Worm (Caenorhabditis elegans) whole organism, L4 larva: ENCODE measurements around the gene M176.9.
"Not testable (repeated sequence)": the region's sequence is repeated elsewhere in the genome, so short reads cannot be mapped to it uniquely, and the experiment has no call there.

Experiments
- F37D6.2 ChIP-seq: sonication (generic microtip); optimal IDR thresholded peaks from 2 replicates; lab custom pipeline; 2016; ENCODE audit warnings: mild to moderate bottlenecking, missing genetic modification characterization, missing compliant biosample characterization
- T20F7.1 ChIP-seq: fragments of 200-800 bp; sonication (Bioruptor generic); optimal IDR thresholded peaks from 2 replicates; lab custom pipeline; 2018; ENCODE audit warnings: mild to moderate bottlenecking, missing genetic modification characterization, missing compliant biosample characterization
- Y75B8A.6 ChIP-seq: fragments of 200-800 bp; sonication (Bioruptor generic); IDR thresholded peaks from 2 replicates; pipeline ENCODE4 v1.3.6; 2022; ENCODE audit warnings: missing genetic modification reagents, missing genetic modification characterization, missing compliant biosample characterization
- ZK337.2 ChIP-seq: fragments of 200-800 bp; sonication (Bioruptor generic); IDR thresholded peaks from 2 replicates; pipeline ENCODE4 v1.3.6; 2022; ENCODE audit warnings: missing genetic modification reagents, missing genetic modification characterization, missing compliant biosample characterization
- aha-1 ChIP-seq: fragments of 150-350 bp; peaks from one replicate; lab custom pipeline; 2014; ENCODE audit warnings: missing biosample characterization, missing genetic modification characterization
- ceh-28 ChIP-seq: fragments of 150-350 bp; optimal IDR thresholded peaks from 2 replicates; lab custom pipeline; 2014; ENCODE audit warnings: missing biosample characterization, missing genetic modification reagents, missing genetic modification characterization
- ceh-62 ChIP-seq: sonication (generic microtip); optimal IDR thresholded peaks from 2 replicates; lab custom pipeline; 2017; ENCODE audit warnings: missing biosample characterization, missing genetic modification characterization
- daf-16 ChIP-seq, 3 experiments: sonication (generic microtip); optimal IDR thresholded peaks; 2 replicates each; lab custom pipeline; 2016 to 2017; ENCODE audit warnings: missing genetic modification characterization in 3 of 3, missing genetic modification reagents in 3 of 3, mild to moderate bottlenecking in 2 of 3, missing compliant biosample characterization in 2 of 3, missing biosample characterization in 1 of 3, moderate library complexity in 1 of 3
- daf-8 ChIP-seq: fragments of 200-800 bp; sonication (Bioruptor generic); IDR thresholded peaks from 2 replicates; pipeline ENCODE4 v1.3.6; 2022; ENCODE audit warnings: missing genetic modification characterization, missing compliant biosample characterization
- dmd-6 ChIP-seq: fragments of 200-800 bp; sonication (Bioruptor generic); IDR thresholded peaks from 2 replicates; pipeline ENCODE4 v1.3.6; 2022; ENCODE audit warnings: missing genetic modification reagents, missing genetic modification characterization, missing compliant biosample characterization
- dmd-9 ChIP-seq: fragments of 200-800 bp; sonication (Bioruptor generic); IDR thresholded peaks from 2 replicates; pipeline ENCODE4 v1.3.6; 2022; ENCODE audit warnings: missing genetic modification reagents, missing genetic modification characterization, missing compliant biosample characterization
- dve-1 ChIP-seq: sonication (generic microtip); optimal IDR thresholded peaks from 2 replicates; lab custom pipeline; 2017; ENCODE audit warnings: antibody characterized with exemption, mild to moderate bottlenecking, missing genetic modification characterization, missing compliant biosample characterization; ENCODE audit not compliant: insufficient read depth
- fkh-10 ChIP-seq: fragments of 150-350 bp; optimal IDR thresholded peaks from 2 replicates; lab custom pipeline; 2014; ENCODE audit warnings: missing biosample characterization, missing genetic modification reagents, missing genetic modification characterization
- gei-8 ChIP-seq: fragments of 200-800 bp; sonication (Bioruptor generic); optimal IDR thresholded peaks from 2 replicates; lab custom pipeline; 2018; ENCODE audit warnings: mild to moderate bottlenecking, missing genetic modification characterization, missing compliant biosample characterization
- hlh-11 ChIP-seq: fragments of 200-800 bp; sonication (Bioruptor generic); optimal IDR thresholded peaks from 2 replicates; lab custom pipeline; 2018; ENCODE audit warnings: mild to moderate bottlenecking, missing genetic modification characterization, missing compliant biosample characterization
- lim-7 ChIP-seq: fragments of 200-800 bp; sonication (Bioruptor generic); IDR thresholded peaks from 2 replicates; pipeline ENCODE4 v1.3.6; 2022; ENCODE audit warnings: missing genetic modification characterization, missing compliant biosample characterization
- lin-39 ChIP-seq: fragments of 150-350 bp; optimal IDR thresholded peaks from 2 replicates; lab custom pipeline; 2014; ENCODE audit warnings: missing biosample characterization, missing genetic modification reagents, missing genetic modification characterization
- mes-2 ChIP-seq: sonication (generic microtip); optimal IDR thresholded peaks from 2 replicates; lab custom pipeline; 2016; ENCODE audit warnings: missing genotype, mild to moderate bottlenecking, missing genetic modification characterization, missing compliant biosample characterization; ENCODE audit not compliant: poor library complexity, severe bottlenecking
- nhr-102 ChIP-seq: sonication (generic microtip); optimal IDR thresholded peaks from 2 replicates; lab custom pipeline; 2016; ENCODE audit warnings: mild to moderate bottlenecking, missing genetic modification characterization, moderate library complexity, missing compliant biosample characterization
- nhr-111 ChIP-seq: fragments of 200-800 bp; sonication (Bioruptor generic); optimal IDR thresholded peaks from 2 replicates; lab custom pipeline; 2018; ENCODE audit warnings: mild to moderate bottlenecking, missing genetic modification characterization, missing compliant biosample characterization
- nhr-28 ChIP-seq: fragments of 150-350 bp; optimal IDR thresholded peaks from 2 replicates; lab custom pipeline; 2014; ENCODE audit warnings: missing biosample characterization, missing genetic modification characterization
- nhr-42 ChIP-seq: fragments of 200-800 bp; sonication (Bioruptor generic); IDR thresholded peaks from 2 replicates; pipeline ENCODE4 v1.3.6; 2022; ENCODE audit warnings: missing genetic modification characterization, missing compliant biosample characterization
- nhr-48 ChIP-seq: sonication (generic microtip); optimal IDR thresholded peaks from 2 replicates; lab custom pipeline; 2016; ENCODE audit warnings: mild to moderate bottlenecking, missing genetic modification characterization, missing compliant biosample characterization
- pha-4 ChIP-seq, 2 experiments: fragments of 150-350 bp in 1 of 2; fragments of 200-800 bp in 1 of 2; sonication (Bioruptor generic) in 1 of 2; IDR thresholded peaks in 1 of 2; optimal IDR thresholded peaks in 1 of 2; 2 replicates each; pipeline versions ENCODE4 v1.3.6 to Lab custom; 2014 to 2022; ENCODE audit warnings: missing genetic modification characterization in 2 of 2, missing genetic modification reagents in 2 of 2, missing biosample characterization in 1 of 2, missing compliant biosample characterization in 1 of 2
- pqm-1 ChIP-seq: sonication (generic microtip); optimal IDR thresholded peaks from 2 replicates; lab custom pipeline; 2017; ENCODE audit warnings: missing biosample characterization, missing genetic modification characterization
- snpc-1.2 ChIP-seq: fragments of 200-800 bp; sonication (Bioruptor generic); IDR thresholded peaks from 2 replicates; pipeline ENCODE4 v1.3.6; 2022; ENCODE audit warnings: missing genetic modification reagents, missing genetic modification characterization, missing compliant biosample characterization
- tra-1 ChIP-seq: fragments of 200-800 bp; sonication (Bioruptor generic); IDR thresholded peaks from 2 replicates; pipeline ENCODE4 v1.3.6; 2022; ENCODE audit warnings: missing genetic modification reagents, missing genetic modification characterization, missing compliant biosample characterization
- unc-130 ChIP-seq: sonication (generic microtip); optimal IDR thresholded peaks from 2 replicates; lab custom pipeline; 2016; ENCODE audit warnings: missing genetic modification reagents, missing genetic modification characterization, missing compliant biosample characterization
- unc-39 ChIP-seq: sonication (generic microtip); optimal IDR thresholded peaks from 2 replicates; lab custom pipeline; 2017; ENCODE audit warnings: missing biosample characterization, missing genetic modification characterization
- unc-62 ChIP-seq, 3 experiments: fragments of 150-350 bp in 1 of 3; sonication (generic microtip); optimal IDR thresholded peaks in 2 of 3; peaks in 1 of 3; 1 replicate in 1 of 3; 2 replicates in 2 of 3; lab custom pipeline; 2014 to 2017; ENCODE audit warnings: missing biosample characterization in 3 of 3, missing genetic modification characterization in 3 of 3, missing genetic modification reagents in 3 of 3, missing genotype in 1 of 3
- zip-2 ChIP-seq: fragments of 150-350 bp; optimal IDR thresholded peaks from 2 replicates; lab custom pipeline; 2014; ENCODE audit warnings: missing biosample characterization, missing genetic modification characterization

M176.9 gene

ce11 chrII:9412086-9412608, 750 bp upstream of the M176.9 start, which contains the start of gene arrd-3:
arrd-3 (plus strand) TSS chrII:9412558.
- TF ChIP-seq gei-8 (GFP tag; lab: Kevin White, UChicago) = no peak
- TF ChIP-seq T20F7.1 (GFP tag; lab: Kevin White, UChicago) = no peak
- no peak for TF ChIP-seq mes-2 (tag; lab: Kevin White, UChicago)
- peak in 1 of 2 experiments; percentile 58 for TF ChIP-seq unc-62 (GFP tag; optimal IDR thresholded peaks at IDR 0.05 in 1 of 2; lab: Kevin White, UChicago)
- no peak for TF ChIP-seq unc-62 (tag; optimal IDR thresholded peaks at IDR 0.05; lab: Kevin White, UChicago)
- TF ChIP-seq unc-130 (GFP tag; lab: Kevin White, UChicago) = no peak
- peak; percentile 75 for TF ChIP-seq pqm-1 (tag; lab: Kevin White, UChicago)
- no peak for TF ChIP-seq zip-2 (tag; lab: Kevin White, UChicago)
- TF ChIP-seq dmd-6 (GFP tag; lab: Robert Waterston, UW) = peak; percentile 29; the same call in 1 of the 2 replicates
- TF ChIP-seq tra-1 (GFP tag; lab: Robert Waterston, UW) = no peak
- TF ChIP-seq nhr-48 (tag; lab: Kevin White, UChicago) = no peak
- TF ChIP-seq dve-1 = no peak
- TF ChIP-seq ceh-62 (tag; lab: Kevin White, UChicago) = no peak
- TF ChIP-seq ceh-28 (tag; lab: Kevin White, UChicago) = no peak
- TF ChIP-seq pha-4 (GFP tag; IDR thresholded peaks at IDR 0.05; lab: Robert Waterston, UW) = no peak
- no peak for TF ChIP-seq pha-4 (tag; optimal IDR thresholded peaks at IDR 0.05; lab: Kevin White, UChicago)
- no peak for TF ChIP-seq lin-39
- no peak for TF ChIP-seq fkh-10 (GFP tag; lab: Kevin White, UChicago)
- TF ChIP-seq hlh-11 (tag; lab: Kevin White, UChicago) = peak; percentile 23
- TF ChIP-seq nhr-28 (tag; lab: Kevin White, UChicago) = peak; percentile 27
- no peak for TF ChIP-seq aha-1 (tag; lab: Kevin White, UChicago)

- TF ChIP-seq unc-62 (GFP tag; optimal IDR thresholded peaks at IDR 0.05 in 1 of 2; lab: Kevin White, UChicago) (peak in 1 of 2 experiments; percentile 42), unc-62 (tag; optimal IDR thresholded peaks at IDR 0.05; lab: Kevin White, UChicago) (no peak), Y75B8A.6 (GFP tag; lab: Robert Waterston, UW) (no peak), nhr-102 (tag; lab: Kevin White, UChicago) (no peak)
Measured at ce11 chrII:9407469-9407868, 3.9 kb downstream of the M176.9 start, which contains the start of gene arrd-2. arrd-2 (plus strand) TSS chrII:9407769.

ce11 chrII:9407020-9407419, 4.4 kb downstream of the M176.9 start, which contains the start of gene mpz-6:
mpz-6 (minus strand) TSS chrII:9407120.
- TF ChIP-seq F37D6.2 (tag; lab: Kevin White, UChicago) (no peak), snpc-1.2 (no peak), T20F7.1 (GFP tag; lab: Kevin White, UChicago) (no peak), nhr-42 (GFP tag; lab: Robert Waterston, UW) (no peak), ZK337.2 (GFP tag; lab: Robert Waterston, UW) (no peak), daf-16 (GFP tag; optimal IDR thresholded peaks at IDR 0.05; lab: Kevin White, UChicago) (no peak), daf-16 (tag; optimal IDR thresholded peaks at IDR 0.05; lab: Kevin White, UChicago) (no peak), lim-7 (GFP tag; lab: Robert Waterston, UW) (no peak), nhr-111 (GFP tag; lab: Kevin White, UChicago) (no peak), daf-8 (GFP tag; lab: Robert Waterston, UW) (no peak), dmd-9 (GFP tag; lab: Robert Waterston, UW) (no peak), unc-39 (tag; lab: Kevin White, UChicago) (no peak), Y75B8A.6 (GFP tag; lab: Robert Waterston, UW) (no peak)

ce11 chrII:9405013-9405412, 6.4 kb downstream of the M176.9 start:
- peak in 1 of 2 experiments; percentile 53 for TF ChIP-seq unc-62 (GFP tag; optimal IDR thresholded peaks at IDR 0.05 in 1 of 2; lab: Kevin White, UChicago)
- not testable (repeated sequence) for TF ChIP-seq unc-62 (tag; optimal IDR thresholded peaks at IDR 0.05; lab: Kevin White, UChicago)
- TF ChIP-seq, all 104 proteins: peak for 1; not testable (repeated sequence) for 103
